Worm (Caenorhabditis elegans): Measurements from ENCODE around the gene C27A2.8.

- TF ChIP-seq pes-1 (GFP tag; IDR thresholded peaks at IDR 0.05): no peak
- no peak for TF ChIP-seq tbx-37 (GFP tag; conservative IDR thresholded peaks at IDR 0.05)
- no peak for TF ChIP-seq sea-1 (GFP tag; conservative IDR thresholded peaks at IDR 0.05)
- TF ChIP-seq flt-1 (GFP tag; IDR thresholded peaks at IDR 0.05): no peak
- TF ChIP-seq ama-1 (optimal IDR thresholded peaks at IDR 0.05): no peak
- TF ChIP-seq scrt-1 (GFP tag; IDR thresholded peaks at IDR 0.05): no peak
- TF ChIP-seq ceh-13 (GFP tag; optimal IDR thresholded peaks at IDR 0.05): no peak
- TF ChIP-seq F13C5.2 (tag; optimal IDR thresholded peaks at IDR 0.05): no peak
- no peak for TF ChIP-seq ceh-36 (tag; optimal IDR thresholded peaks at IDR 0.05)
- TF ChIP-seq tra-4 (tag; optimal IDR thresholded peaks at IDR 0.05): no peak
- TF ChIP-seq B0310.2 (tag; optimal IDR thresholded peaks at IDR 0.05): no peak
- no peak for TF ChIP-seq aly-1 (tag; optimal IDR thresholded peaks at IDR 0.05)
- no peak for TF ChIP-seq hmg-4 (GFP tag; optimal IDR thresholded peaks at IDR 0.05)
Observed at ce11 chrII:5040631-5041156, 27.1 kb downstream of the C27A2.8 start, which contains the start of gene F33G12.7.

All from whole organism, early embryonic.